Fruit fly (Drosophila melanogaster) whole organism, embryonic: Measurements from ENCODE around the gene SecS.

ENCODE experiments used
- ATbp ChIP-seq: fragments of 200-800 bp; sonication (Bioruptor generic); optimal IDR thresholded peaks from 2 replicates; lab custom pipeline; 2017; ENCODE audit warnings: missing biosample characterization, mild to moderate bottlenecking, missing genetic modification characterization, missing genetic modification reagents
- Atf3 ChIP-seq: fragments of 200-800 bp; sonication (Bioruptor generic); optimal IDR thresholded peaks from 3 replicates; lab custom pipeline; 2016; ENCODE audit warnings: missing biosample characterization, missing genetic modification characterization
- CG10321 ChIP-seq: fragments of 200-800 bp; sonication (Bioruptor generic); IDR thresholded peaks from 2 replicates; pipeline ENCODE4 v1.3.6; 2022; ENCODE audit warnings: missing biosample characterization, missing genetic modification characterization
- CG11093 ChIP-seq: fragments of 200-800 bp; sonication (Bioruptor generic); IDR thresholded peaks from 3 replicates; pipeline ENCODE4 v1.3.6; 2022; ENCODE audit warnings: missing biosample characterization, missing genetic modification characterization
- CG12104 ChIP-seq: fragments of 200-800 bp; sonication (Bioruptor generic); optimal IDR thresholded peaks from 3 replicates; lab custom pipeline; 2016; ENCODE audit warnings: missing biosample characterization, missing genetic modification characterization
- CG12219 ChIP-seq: fragments of 200-800 bp; sonication (Bioruptor generic); optimal IDR thresholded peaks from 3 replicates; lab custom pipeline; 2018; ENCODE audit warnings: missing biosample characterization, mild to moderate bottlenecking, missing genetic modification characterization
- CG12391 ChIP-seq: fragments of 200-800 bp; sonication (Bioruptor generic); optimal IDR thresholded peaks from 3 replicates; lab custom pipeline; 2018; ENCODE audit warnings: missing biosample characterization, mild to moderate bottlenecking, missing genetic modification characterization, moderate library complexity
- CG14014 ChIP-seq: fragments of 200-800 bp; sonication (Bioruptor generic); IDR thresholded peaks from 2 replicates; pipeline ENCODE4 v1.3.6; 2022; ENCODE audit warnings: missing biosample characterization, missing genetic modification characterization
- CG15514 ChIP-seq: fragments of 200-800 bp; sonication (Bioruptor generic); optimal IDR thresholded peaks from 3 replicates; lab custom pipeline; 2017; ENCODE audit warnings: missing biosample characterization, missing genetic modification characterization, mild to moderate bottlenecking, moderate library complexity, missing genetic modification reagents
- CG16813 ChIP-seq: fragments of 200-800 bp; sonication (Bioruptor generic); IDR thresholded peaks from 3 replicates; pipeline ENCODE4 v1.3.6; 2022; ENCODE audit warnings: missing biosample characterization, missing genetic modification characterization; ENCODE audit not compliant: partially characterized antibody
- CG16815 ChIP-seq: fragments of 200-800 bp; sonication (Bioruptor generic); optimal IDR thresholded peaks from 3 replicates; lab custom pipeline; 2017; ENCODE audit warnings: missing biosample characterization, mild to moderate bottlenecking, missing genetic modification characterization
- CG17361 ChIP-seq: fragments of 200-800 bp; sonication (Bioruptor generic); IDR thresholded peaks from 3 replicates; pipeline ENCODE4 v1.3.6; 2022; ENCODE audit warnings: missing biosample characterization, missing genetic modification characterization
- CG18599 ChIP-seq: fragments of 200-800 bp; sonication (Bioruptor generic); optimal IDR thresholded peaks from 3 replicates; lab custom pipeline; 2017; ENCODE audit warnings: missing biosample characterization, missing genetic modification characterization, mild to moderate bottlenecking, moderate library complexity, missing genetic modification reagents
- CG32767 ChIP-seq: fragments of 200-800 bp; sonication (Bioruptor generic); IDR thresholded peaks from 2 replicates; pipeline ENCODE4 v1.3.6; 2022; ENCODE audit warnings: missing biosample characterization, missing genetic modification characterization
- CG3281 ChIP-seq: fragments of 200-800 bp; sonication (Bioruptor generic); optimal IDR thresholded peaks from 3 replicates; lab custom pipeline; 2017; ENCODE audit warnings: missing biosample characterization, mild to moderate bottlenecking, missing genetic modification characterization
- CG8765 ChIP-seq: fragments of 200-800 bp; sonication (Bioruptor generic); IDR thresholded peaks from 2 replicates; pipeline ENCODE4 v1.3.6; 2022; ENCODE audit warnings: missing biosample characterization, missing genetic modification characterization
- CG9817 ChIP-seq: fragments of 200-800 bp; sonication (Bioruptor generic); optimal IDR thresholded peaks from 2 replicates; lab custom pipeline; 2018; ENCODE audit warnings: missing biosample characterization, mild to moderate bottlenecking, missing genetic modification characterization, moderate library complexity
- CoRest ChIP-seq: fragments of 200-800 bp; sonication (Bioruptor generic); optimal IDR thresholded peaks from 3 replicates; lab custom pipeline; 2018; ENCODE audit warnings: missing biosample characterization, mild to moderate bottlenecking, missing genetic modification characterization, moderate library complexity
- Deaf1 ChIP-seq: fragments of 200-800 bp; optimal IDR thresholded peaks from 3 replicates; lab custom pipeline; 2019; ENCODE audit warnings: missing biosample characterization, mild to moderate bottlenecking, missing genetic modification characterization, moderate library complexity
- Dip3 ChIP-seq: fragments of 200-800 bp; sonication (Bioruptor generic); optimal IDR thresholded peaks from 3 replicates; lab custom pipeline; 2016; ENCODE audit warnings: missing biosample characterization, missing genetic modification characterization
- Doc3 ChIP-seq: fragments of 200-800 bp; sonication (Bioruptor generic); IDR thresholded peaks from 3 replicates; pipeline ENCODE4 v1.3.6; 2022; ENCODE audit warnings: missing biosample characterization, missing genetic modification characterization; ENCODE audit not compliant: partially characterized antibody
- E2f1 ChIP-seq: fragments of 200-800 bp; sonication (Bioruptor generic); IDR thresholded peaks from 2 replicates; pipeline ENCODE4 v1.3.6; 2022; ENCODE audit warnings: missing biosample characterization, missing genetic modification characterization
- ERR ChIP-seq: fragments of 200-800 bp; sonication (Bioruptor generic); optimal IDR thresholded peaks from 2 replicates; lab custom pipeline; 2016; ENCODE audit warnings: missing biosample characterization, missing genetic modification characterization
- HLH4C ChIP-seq: fragments of 200-800 bp; sonication (Bioruptor generic); IDR thresholded peaks from 3 replicates; pipeline ENCODE4 v1.3.6; 2022; ENCODE audit warnings: missing biosample characterization, missing genetic modification characterization; ENCODE audit not compliant: partially characterized antibody
- Hsf ChIP-seq: fragments of 200-800 bp; sonication (Bioruptor generic); optimal IDR thresholded peaks from 3 replicates; lab custom pipeline; 2016; ENCODE audit warnings: missing biosample characterization, missing genetic modification characterization
- Max ChIP-seq: fragments of 200-800 bp; sonication (Bioruptor generic); optimal IDR thresholded peaks from 2 replicates; lab custom pipeline; 2016; ENCODE audit warnings: missing biosample characterization, mild to moderate bottlenecking, missing genetic modification characterization
- NC2α ChIP-seq: fragments of 200-800 bp; sonication (Bioruptor generic); optimal IDR thresholded peaks from 2 replicates; lab custom pipeline; 2016; ENCODE audit warnings: missing biosample characterization, missing genetic modification characterization
- Neu2 ChIP-seq: fragments of 200-800 bp; sonication (Bioruptor generic); optimal IDR thresholded peaks from 3 replicates; lab custom pipeline; 2016; ENCODE audit warnings: missing biosample characterization, missing genetic modification characterization, borderline replicate concordance
- PHDP ChIP-seq: fragments of 200-800 bp; sonication (Bioruptor generic); optimal IDR thresholded peaks from 3 replicates; lab custom pipeline; 2018; ENCODE audit warnings: missing biosample characterization, mild to moderate bottlenecking, missing genetic modification characterization, moderate library complexity
- Scr ChIP-seq: fragments of 200-800 bp; sonication (Bioruptor generic); IDR thresholded peaks from 2 replicates; pipeline ENCODE4 v1.3.6; 2022; ENCODE audit warnings: missing biosample characterization, missing genetic modification characterization; ENCODE audit not compliant: partially characterized antibody
- Usf ChIP-seq: fragments of 200-800 bp; sonication (Bioruptor generic); optimal IDR thresholded peaks from 2 replicates; lab custom pipeline; 2017; ENCODE audit warnings: missing genotype, missing biosample characterization, missing genetic modification characterization
- YL-1 ChIP-seq: fragments of 200-800 bp; sonication (Bioruptor generic); optimal IDR thresholded peaks from 3 replicates; lab custom pipeline; 2017; ENCODE audit warnings: missing biosample characterization, mild to moderate bottlenecking, missing genetic modification characterization
- chinmo ChIP-seq: fragments of 200-800 bp; sonication (Bioruptor generic); IDR thresholded peaks from 4 replicates; pipeline ENCODE4 v1.3.6; 2022; ENCODE audit warnings: missing biosample characterization, missing genetic modification characterization; ENCODE audit not compliant: partially characterized antibody
- exex ChIP-seq: fragments of 200-800 bp; sonication (Bioruptor generic); optimal IDR thresholded peaks from 4 replicates; lab custom pipeline; 2018; ENCODE audit warnings: missing biosample characterization, mild to moderate bottlenecking, missing genetic modification characterization, moderate library complexity
- eyg ChIP-seq: fragments of 200-800 bp; sonication (Bioruptor generic); optimal IDR thresholded peaks from 3 replicates; lab custom pipeline; 2016; ENCODE audit warnings: missing biosample characterization, missing genetic modification characterization
- fru ChIP-seq: fragments of >200 bp; optimal IDR thresholded peaks from 2 replicates; lab custom pipeline; 2017
- ftz-f1 ChIP-seq: fragments of 200-800 bp; sonication (Bioruptor generic); optimal IDR thresholded peaks from 2 replicates; lab custom pipeline; 2016; ENCODE audit warnings: missing biosample characterization, missing genetic modification characterization
- gce ChIP-seq: fragments of 200-800 bp; sonication (Bioruptor generic); IDR thresholded peaks from 3 replicates; pipeline ENCODE4 v1.3.6; 2022; ENCODE audit warnings: missing biosample characterization, missing genetic modification characterization
- hb ChIP-seq: fragments of 200-800 bp; sonication (Bioruptor generic); IDR thresholded peaks from 3 replicates; pipeline ENCODE4 v1.3.6; 2022; ENCODE audit warnings: missing biosample characterization, missing genetic modification characterization; ENCODE audit not compliant: partially characterized antibody
- hkb ChIP-seq, 2 experiments: fragments of 200-800 bp in 1 of 2; fragments of >200 bp in 1 of 2; sonication (Bioruptor generic) in 1 of 2; IDR thresholded peaks in 1 of 2; optimal IDR thresholded peaks in 1 of 2; 2 replicates each; pipeline versions ENCODE4 v1.3.6 to Lab custom; 2017 to 2022; ENCODE audit warnings: missing biosample characterization in 1 of 2, missing genetic modification characterization in 1 of 2
- ind ChIP-seq: fragments of 200-800 bp; sonication (Bioruptor generic); optimal IDR thresholded peaks from 3 replicates; lab custom pipeline; 2016; ENCODE audit warnings: missing biosample characterization, missing genetic modification characterization
- lab ChIP-seq: fragments of 200-800 bp; sonication (Bioruptor generic); optimal IDR thresholded peaks from 3 replicates; lab custom pipeline; 2017; ENCODE audit warnings: missing biosample characterization, missing genetic modification characterization, mild to moderate bottlenecking, moderate library complexity, missing genetic modification reagents
- nerfin-1 ChIP-seq: fragments of 200-800 bp; sonication (Bioruptor generic); optimal IDR thresholded peaks from 3 replicates; lab custom pipeline; 2019; ENCODE audit warnings: missing biosample characterization, mild to moderate bottlenecking, missing genetic modification characterization, moderate library complexity
- pzg ChIP-seq: fragments of 200-800 bp; sonication (Bioruptor generic); optimal IDR thresholded peaks from 3 replicates; lab custom pipeline; 2018; ENCODE audit warnings: missing biosample characterization, mild to moderate bottlenecking, missing genetic modification characterization, moderate library complexity
- rib ChIP-seq: fragments of 200-800 bp; sonication (Bioruptor generic); IDR thresholded peaks from 2 replicates; pipeline ENCODE4 v1.3.6; 2022; ENCODE audit warnings: missing biosample characterization, missing genetic modification characterization
- sisA ChIP-seq: fragments of 200-800 bp; sonication (Bioruptor generic); IDR thresholded peaks from 2 replicates; pipeline ENCODE4 v1.3.6; 2022; ENCODE audit warnings: missing biosample characterization, missing genetic modification characterization
- slou ChIP-seq: fragments of 200-800 bp; sonication (Bioruptor generic); optimal IDR thresholded peaks from 3 replicates; lab custom pipeline; 2016; ENCODE audit warnings: missing biosample characterization, missing genetic modification characterization
- zf30C ChIP-seq: fragments of 200-800 bp; sonication (Bioruptor generic); optimal IDR thresholded peaks from 3 replicates; lab custom pipeline; 2018; ENCODE audit warnings: missing biosample characterization, mild to moderate bottlenecking, missing genetic modification characterization
- zfh2 ChIP-seq: fragments of 200-800 bp; sonication (Bioruptor generic); optimal IDR thresholded peaks from 2 replicates; lab custom pipeline; 2016; ENCODE audit warnings: missing biosample characterization, missing genetic modification characterization

SecS gene

DNA sequence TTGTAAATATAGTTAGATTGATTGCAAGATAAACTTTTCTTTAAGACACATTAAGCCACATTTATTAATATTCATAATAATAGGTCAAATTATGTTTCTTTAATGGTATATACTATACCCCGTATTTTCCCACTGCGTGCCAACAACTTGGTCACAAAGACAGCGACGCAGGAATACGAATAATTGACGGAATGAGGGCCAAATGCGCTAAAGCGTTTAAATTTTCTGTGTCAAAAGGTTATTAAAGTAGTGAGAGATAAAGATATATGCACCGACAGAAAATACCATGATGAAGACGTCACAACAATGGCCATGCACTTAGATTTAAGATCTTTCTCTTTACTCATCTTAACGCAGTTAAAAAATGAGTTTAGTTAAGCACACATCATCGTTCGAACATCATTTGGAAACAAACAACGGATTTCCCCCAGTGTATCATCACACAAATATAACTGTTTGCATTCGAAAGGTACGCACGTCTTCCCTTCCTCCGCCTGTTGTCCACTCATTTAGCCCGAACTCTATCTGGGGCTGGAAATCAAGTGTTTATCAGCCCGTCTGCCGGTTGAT, 19.2 kb downstream of the SecS start (continued):
- TF ChIP-seq Hsf (peak; percentile 54), CG8765 (GFP tag; lab: Robert Waterston, UW) (no peak), exex (tag; lab: Kevin White, UChicago) (peak; percentile 18), eyg (GFP tag; lab: Kevin White, UChicago) (no peak), CG15514 (GFP tag; lab: Kevin White, UChicago) (peak; percentile 37), hkb (optimal IDR thresholded peaks at IDR 0.05; lab: Kevin White, UChicago) (no peak), hkb (GFP tag; IDR thresholded peaks at IDR 0.05; lab: Robert Waterston, UW) (peak; percentile 71), chinmo (GFP tag; lab: Robert Waterston, UW) (no peak), sisA (GFP tag; lab: Robert Waterston, UW) (peak; percentile 78), CG32767 (GFP tag; lab: Robert Waterston, UW) (no peak), CG17361 (GFP tag; lab: Robert Waterston, UW) (peak; percentile 88), CoRest (peak; percentile 74), ftz-f1 (GFP tag; lab: Kevin White, UChicago) (no peak), hb (GFP tag; lab: Robert Waterston, UW) (no peak), CG16813 (no peak), CG16815 (peak; percentile 44), CG12219 (peak; percentile 61), zfh2 (GFP tag; lab: Kevin White, UChicago) (peak; percentile 38), slou (GFP tag; lab: Kevin White, UChicago) (peak; percentile 41), Doc3 (GFP tag; lab: Robert Waterston, UW) (no peak), lab (GFP tag; lab: Kevin White, UChicago) (peak; percentile 44), CG18599 (peak; percentile 65), ERR (GFP tag; lab: Kevin White, UChicago) (peak; percentile 43), Neu2 (no peak), CG12391 (tag; lab: Kevin White, UChicago) (peak; percentile 73), YL-1 (GFP tag; lab: Kevin White, UChicago) (no peak), rib (GFP tag; lab: Robert Waterston, UW) (no peak), ind (GFP tag; lab: Kevin White, UChicago) (peak; percentile 68), CG12104 (GFP tag; lab: Kevin White, UChicago) (peak; percentile 73), Dip3 (GFP tag; lab: Kevin White, UChicago) (peak; percentile 41), fru (no peak), HLH4C (GFP tag; lab: Robert Waterston, UW) (no peak), Scr (GFP tag; lab: Robert Waterston, UW) (no peak), nerfin-1 (tag; lab: Kevin White, UChicago) (peak; percentile 51), NC2α (GFP tag; lab: Kevin White, UChicago) (no peak), CG3281 (peak; percentile 3), Atf3 (GFP tag; lab: Kevin White, UChicago) (peak; percentile 21), CG10321 (GFP tag; lab: Robert Waterston, UW) (0 out of 2 replicates have a peak, but pooled peaks have one; percentile 3), gce (GFP tag; lab: Robert Waterston, UW) (peak; percentile 74), Usf (GFP tag; lab: Kevin White, UChicago) (peak; percentile 6), Deaf1 (tag; lab: Kevin White, UChicago) (peak; percentile 25), E2f1 (peak; percentile 23; the same call in 1 of the 2 replicates), CG14014 (GFP tag; lab: Robert Waterston, UW) (peak; percentile 43; the same call in 1 of the 2 replicates), CG9817 (tag; lab: Kevin White, UChicago) (peak; percentile 17), PHDP (tag; lab: Kevin White, UChicago) (peak; percentile 56), ATbp (GFP tag; lab: Kevin White, UChicago) (peak; percentile 71), zf30C (peak; percentile 34), Max (GFP tag; lab: Kevin White, UChicago) (peak; percentile 46), pzg (no peak), CG11093 (GFP tag; lab: Robert Waterston, UW) (no peak)
